Fruit fly (Drosophila melanogaster): ENCODE data around the gene EMC1.

Gene EMC1

dm6 chr3R:7907311-7907710, at the start of gene EMC1, which contains the start of gene Taf7 (continued):
- TF ChIP-seq CG1792 (GFP tag; optimal IDR thresholded peaks at IDR 0.05) (peak; percentile 39), Lhr (GFP tag; optimal IDR thresholded peaks at IDR 0.05) (peak; percentile 81), B-H2 (GFP tag; optimal IDR thresholded peaks at IDR 0.05) (no peak), CG15269 (tag; optimal IDR thresholded peaks at IDR 0.05) (no peak), hth (optimal IDR thresholded peaks at IDR 0.05) (no peak), CG10147 (GFP tag; optimal IDR thresholded peaks at IDR 0.05) (no peak), zfh2 (GFP tag; optimal IDR thresholded peaks at IDR 0.05) (peak; percentile 58), CG10209 (GFP tag; optimal IDR thresholded peaks at IDR 0.05) (no peak), CG7928 (GFP tag; optimal IDR thresholded peaks at IDR 0.05) (peak; percentile 82), tgo (GFP tag; IDR thresholded peaks at IDR 0.05) (0 out of 3 replicates have a peak, but pooled peaks have one; percentile 17), grau (tag; optimal IDR thresholded peaks at IDR 0.05) (no peak), HLHmδ (GFP tag; optimal IDR thresholded peaks at IDR 0.05) (no peak), Hsf (GFP tag; optimal IDR thresholded peaks at IDR 0.05) (peak; percentile 60), crol (GFP tag; IDR thresholded peaks at IDR 0.05) (no peak), toy (GFP tag; IDR thresholded peaks at IDR 0.05) (no peak), wek (GFP tag; optimal IDR thresholded peaks at IDR 0.05) (no peak), tio (GFP tag; optimal IDR thresholded peaks at IDR 0.05) (no peak), CG3838 (GFP tag; optimal IDR thresholded peaks at IDR 0.05) (no peak), CG4360 (GFP tag; IDR thresholded peaks at IDR 0.05) (no peak), CG8359 (GFP tag; optimal IDR thresholded peaks at IDR 0.05; ENCODE audit: borderline replicate concordance) (no peak), Ssrp (tag; optimal IDR thresholded peaks at IDR 0.05) (no peak), pnt (GFP tag; optimal IDR thresholded peaks at IDR 0.05) (peak; percentile 61), Trl (optimal IDR thresholded peaks at IDR 0.05) (no peak), Trl (GFP tag; optimal IDR thresholded peaks at IDR 0.05) (peak; percentile 33), CG12299 (tag; optimal IDR thresholded peaks at IDR 0.05) (no peak), CG13287 (GFP tag; IDR thresholded peaks at IDR 0.05; ENCODE audit: partially characterized antibody) (peak; percentile 94), gsb (GFP tag; IDR thresholded peaks at IDR 0.05) (no peak), crc (GFP tag; optimal IDR thresholded peaks at IDR 0.05) (no peak), abd-A (tag; optimal IDR thresholded peaks at IDR 0.05) (no peak), CG17385 (GFP tag; optimal IDR thresholded peaks at IDR 0.05) (no peak), hkb (optimal IDR thresholded peaks at IDR 0.05) (peak; percentile 77), hkb (GFP tag; IDR thresholded peaks at IDR 0.05) (no peak), ranshi (GFP tag; IDR thresholded peaks at IDR 0.05) (no peak; the same call in 1 of the 2 replicates), br (optimal IDR thresholded peaks at IDR 0.05) (no peak), CG42726 (GFP tag; IDR thresholded peaks at IDR 0.05; ENCODE audit: partially characterized antibody) (peak; percentile 85), Sox100B (GFP tag; optimal IDR thresholded peaks at IDR 0.05) (no peak), CG9932 (GFP tag; IDR thresholded peaks at IDR 0.05) (peak; percentile 62), BEAF-32 (GFP tag; optimal IDR thresholded peaks at IDR 0.05) (peak; percentile 100), run (tag; optimal IDR thresholded peaks at IDR 0.05) (no peak), gfzf (GFP tag; optimal IDR thresholded peaks at IDR 0.05) (peak; percentile 18), fd3F (GFP tag; optimal IDR thresholded peaks at IDR 0.05) (no peak), Eip74EF (GFP tag; optimal IDR thresholded peaks at IDR 0.05) (no peak), CG13123 (GFP tag; optimal IDR thresholded peaks at IDR 0.05) (no peak), Ptx1 (GFP tag; IDR thresholded peaks at IDR 0.05) (peak; percentile 54), ken (GFP tag; IDR thresholded peaks at IDR 0.05) (no peak), Dref (GFP tag; IDR thresholded peaks at IDR 0.05) (peak; percentile 64), ro (GFP tag; IDR thresholded peaks at IDR 0.05) (no peak), CG1529 (GFP tag; optimal IDR thresholded peaks at IDR 0.05) (no peak), CG34422 (GFP tag; IDR thresholded peaks at IDR 0.05) (0 out of 3 replicates have a peak, but pooled peaks have one; percentile 11), Hmx (GFP tag; optimal IDR thresholded peaks at IDR 0.05) (no peak), Blimp-1 (GFP tag; optimal IDR thresholded peaks at IDR 0.05) (no peak), Hr39 (optimal IDR thresholded peaks at IDR 0.05) (no peak), CG2120 (GFP tag; optimal IDR thresholded peaks at IDR 0.05) (peak; percentile 64)

All from whole organism, embryonic.